Fruit fly (Drosophila melanogaster) whole organism, embryonic: ENCODE results near the gene CG8419.

Source experiments
- Blimp-1 ChIP-seq: fragments of 200-800 bp; sonication (Bioruptor generic); optimal IDR thresholded peaks from 3 replicates; lab custom pipeline; 2018; ENCODE audit warnings: missing biosample characterization, missing genetic modification characterization, mild to moderate bottlenecking, moderate library complexity, missing genetic modification reagents
- BtbVII ChIP-seq: fragments of 200-800 bp; sonication (Bioruptor generic); optimal IDR thresholded peaks from 3 replicates; lab custom pipeline; 2017; ENCODE audit warnings: missing biosample characterization, mild to moderate bottlenecking, missing genetic modification characterization
- CG12104 ChIP-seq: fragments of 200-800 bp; sonication (Bioruptor generic); optimal IDR thresholded peaks from 3 replicates; lab custom pipeline; 2016; ENCODE audit warnings: missing biosample characterization, missing genetic modification characterization
- CG1233 ChIP-seq: fragments of 200-800 bp; sonication (Bioruptor generic); optimal IDR thresholded peaks from 4 replicates; lab custom pipeline; 2018; ENCODE audit warnings: missing biosample characterization, mild to moderate bottlenecking, missing genetic modification characterization
- CG13287 ChIP-seq: fragments of 200-800 bp; sonication (Bioruptor generic); IDR thresholded peaks from 2 replicates; pipeline ENCODE4 v1.3.6; 2022; ENCODE audit warnings: missing biosample characterization, missing genetic modification characterization; ENCODE audit not compliant: partially characterized antibody
- CG13296 ChIP-seq: fragments of 200-800 bp; sonication (Bioruptor generic); optimal IDR thresholded peaks from 3 replicates; lab custom pipeline; 2018; ENCODE audit warnings: missing biosample characterization, mild to moderate bottlenecking, missing genetic modification characterization
- CG13894 ChIP-seq: fragments of 200-800 bp; sonication (Bioruptor generic); optimal IDR thresholded peaks from 3 replicates; lab custom pipeline; 2018; ENCODE audit warnings: missing biosample characterization, mild to moderate bottlenecking, missing genetic modification characterization, moderate library complexity
- CG14014 ChIP-seq: fragments of 200-800 bp; sonication (Bioruptor generic); IDR thresholded peaks from 2 replicates; pipeline ENCODE4 v1.3.6; 2022; ENCODE audit warnings: missing biosample characterization, missing genetic modification characterization
- CG14860 ChIP-seq: fragments of 200-800 bp; sonication (Bioruptor generic); IDR thresholded peaks from 3 replicates; pipeline ENCODE4 v1.3.6; 2022; ENCODE audit warnings: missing biosample characterization, missing genetic modification characterization; ENCODE audit not compliant: partially characterized antibody
- CG18476 ChIP-seq: fragments of 200-800 bp; sonication (Bioruptor generic); optimal IDR thresholded peaks from 2 replicates; lab custom pipeline; 2016; ENCODE audit warnings: missing biosample characterization, mild to moderate bottlenecking, missing genetic modification characterization
- CG32767 ChIP-seq: fragments of 200-800 bp; sonication (Bioruptor generic); IDR thresholded peaks from 2 replicates; pipeline ENCODE4 v1.3.6; 2022; ENCODE audit warnings: missing biosample characterization, missing genetic modification characterization
- CG33213 ChIP-seq: fragments of 200-800 bp; sonication (Bioruptor generic); optimal IDR thresholded peaks from 3 replicates; lab custom pipeline; 2016; ENCODE audit warnings: missing biosample characterization, missing genetic modification characterization
- CG42726 ChIP-seq: fragments of 200-800 bp; sonication (Bioruptor generic); IDR thresholded peaks from 2 replicates; pipeline ENCODE4 v1.3.6; 2022; ENCODE audit warnings: missing biosample characterization, missing genetic modification characterization; ENCODE audit not compliant: partially characterized antibody
- CG4617 ChIP-seq: fragments of 200-800 bp; sonication (Bioruptor generic); optimal IDR thresholded peaks from 3 replicates; lab custom pipeline; 2016; ENCODE audit warnings: missing biosample characterization, missing genetic modification characterization, borderline replicate concordance
- CG5245 ChIP-seq: fragments of 200-800 bp; sonication (Bioruptor generic); optimal IDR thresholded peaks from 3 replicates; lab custom pipeline; 2016; ENCODE audit warnings: missing biosample characterization, missing genetic modification characterization
- CG6272 ChIP-seq: fragments of 200-800 bp; sonication (Bioruptor generic); IDR thresholded peaks from 2 replicates; pipeline ENCODE4 v1.3.6; 2022; ENCODE audit warnings: missing biosample characterization, missing genetic modification characterization
- CG7372 ChIP-seq: fragments of 200-800 bp; sonication (Bioruptor generic); IDR thresholded peaks from 2 replicates; pipeline ENCODE4 v1.3.6; 2022; ENCODE audit warnings: missing biosample characterization, missing genetic modification characterization
- CG8359 ChIP-seq: fragments of 200-800 bp; sonication (Bioruptor generic); optimal IDR thresholded peaks from 2 replicates; lab custom pipeline; 2017; ENCODE audit warnings: missing biosample characterization, mild to moderate bottlenecking, missing genetic modification characterization, borderline replicate concordance
- CG9932 ChIP-seq: fragments of 200-800 bp; sonication (Bioruptor generic); IDR thresholded peaks from 2 replicates; pipeline ENCODE4 v1.3.6; 2022; ENCODE audit warnings: missing biosample characterization, missing genetic modification characterization
- CHES-1-like ChIP-seq: fragments of 200-800 bp; sonication (Bioruptor generic); optimal IDR thresholded peaks from 2 replicates; lab custom pipeline; 2016; ENCODE audit warnings: missing biosample characterization, missing genetic modification characterization
- Dref ChIP-seq: fragments of 200-800 bp; sonication (Bioruptor generic); IDR thresholded peaks from 2 replicates; pipeline ENCODE4 v1.3.6; 2022; ENCODE audit warnings: missing biosample characterization, missing genetic modification characterization
- Ravus ChIP-seq: fragments of 200-800 bp; sonication (Bioruptor generic); IDR thresholded peaks from 2 replicates; pipeline ENCODE4 v1.3.6; 2022; ENCODE audit warnings: missing biosample characterization, missing genetic modification characterization
- Rfx ChIP-seq: fragments of 200-800 bp; sonication (Bioruptor generic); IDR thresholded peaks from 2 replicates; pipeline ENCODE4 v1.3.6; 2022; ENCODE audit warnings: missing biosample characterization, missing genetic modification characterization
- Stat92E ChIP-seq, 3 experiments: fragments of >200 bp in 2 of 3; fragments of 200-800 bp in 1 of 3; sonication (Bioruptor generic) in 1 of 3; optimal IDR thresholded peaks; 2 replicates each; lab custom pipeline; 2017 to 2019; ENCODE audit warnings: missing biosample characterization in 3 of 3, missing genetic modification characterization in 3 of 3, mild to moderate bottlenecking in 1 of 3, moderate library complexity in 1 of 3
- Taf1 ChIP-seq: fragments of 200-800 bp; sonication (Bioruptor generic); IDR thresholded peaks from 2 replicates; pipeline ENCODE4 v1.3.6; 2022; ENCODE audit warnings: missing biosample characterization, missing genetic modification characterization
- bsh ChIP-seq, 2 experiments: fragments of 200-800 bp; sonication (Bioruptor generic); optimal IDR thresholded peaks; 2 replicates each; lab custom pipeline; 2017 to 2018; ENCODE audit warnings: mild to moderate bottlenecking in 2 of 2, missing biosample characterization in 2 of 2, missing genetic modification characterization in 2 of 2, moderate library complexity in 1 of 2
- disco-r ChIP-seq: fragments of 200-800 bp; sonication (Bioruptor generic); optimal IDR thresholded peaks from 2 replicates; lab custom pipeline; 2016; ENCODE audit warnings: missing biosample characterization, missing genetic modification characterization
- exex ChIP-seq: fragments of 200-800 bp; sonication (Bioruptor generic); optimal IDR thresholded peaks from 4 replicates; lab custom pipeline; 2018; ENCODE audit warnings: missing biosample characterization, mild to moderate bottlenecking, missing genetic modification characterization, moderate library complexity
- gce ChIP-seq: fragments of 200-800 bp; sonication (Bioruptor generic); IDR thresholded peaks from 3 replicates; pipeline ENCODE4 v1.3.6; 2022; ENCODE audit warnings: missing biosample characterization, missing genetic modification characterization
- grn ChIP-seq: fragments of 200-800 bp; sonication (Bioruptor generic); optimal IDR thresholded peaks from 3 replicates; lab custom pipeline; 2017; ENCODE audit warnings: missing biosample characterization, missing genetic modification characterization
- kni ChIP-seq: fragments of 200-800 bp; sonication (Bioruptor generic); optimal IDR thresholded peaks from 3 replicates; lab custom pipeline; 2017; ENCODE audit warnings: mild to moderate bottlenecking, missing biosample characterization, missing genetic modification reagents, missing genetic modification characterization
- lmd ChIP-seq: fragments of 200-800 bp; sonication (Bioruptor generic); IDR thresholded peaks from 2 replicates; pipeline ENCODE4 v1.3.6; 2022; ENCODE audit warnings: missing biosample characterization, missing genetic modification characterization
- nom ChIP-seq: fragments of 200-800 bp; sonication (Bioruptor generic); optimal IDR thresholded peaks from 2 replicates; lab custom pipeline; 2017; ENCODE audit warnings: missing biosample characterization, missing genetic modification characterization, mild to moderate bottlenecking, moderate library complexity, missing genetic modification reagents
- psq ChIP-seq: fragments of 200-800 bp; sonication (Bioruptor generic); optimal IDR thresholded peaks from 2 replicates; lab custom pipeline; 2017; ENCODE audit warnings: missing biosample characterization, missing genetic modification characterization
- ranshi ChIP-seq: fragments of 200-800 bp; sonication (Bioruptor generic); IDR thresholded peaks from 2 replicates; pipeline ENCODE4 v1.3.6; 2022; ENCODE audit warnings: missing biosample characterization, missing genetic modification characterization
- rib ChIP-seq: fragments of 200-800 bp; sonication (Bioruptor generic); IDR thresholded peaks from 2 replicates; pipeline ENCODE4 v1.3.6; 2022; ENCODE audit warnings: missing biosample characterization, missing genetic modification characterization
- row ChIP-seq: fragments of 200-800 bp; sonication (Bioruptor generic); IDR thresholded peaks from 3 replicates; pipeline ENCODE4 v1.3.6; 2022; ENCODE audit warnings: missing biosample characterization, missing genetic modification characterization
- sens ChIP-seq: fragments of 200-800 bp; sonication (Bioruptor generic); peaks from one replicate; lab custom pipeline; 2016; ENCODE audit warnings: missing biosample characterization, missing genetic modification characterization
- tin ChIP-seq: fragments of 200-800 bp; sonication (Bioruptor generic); optimal IDR thresholded peaks from 3 replicates; lab custom pipeline; 2016; ENCODE audit warnings: missing biosample characterization, missing genetic modification characterization
- twi ChIP-seq: fragments of 200-800 bp; optimal IDR thresholded peaks from 2 replicates; lab custom pipeline; 2019; ENCODE audit warnings: missing biosample characterization, mild to moderate bottlenecking, missing genetic modification characterization, moderate library complexity

CG8419 gene

dm6 chr2L:8213987-8214386 lies 8.0 kb downstream of the CG8419 start, which contains the start of gene CG8353 (continued):
- TF ChIP-seq Blimp-1 = no peak
- no peak for TF ChIP-seq kni
- TF ChIP-seq Rfx (GFP tag; lab: Robert Waterston, UW) = no peak; the same call in 1 of the 2 replicates
- 0 out of 2 replicates have a peak, but pooled peaks have one; percentile 20 for TF ChIP-seq CG13287 (GFP tag; lab: Robert Waterston, UW)
- TF ChIP-seq row (GFP tag; lab: Robert Waterston, UW) = 0 out of 3 replicates have a peak, but pooled peaks have one; percentile 6
- TF ChIP-seq lmd (GFP tag; lab: Robert Waterston, UW) = no peak
- TF ChIP-seq ranshi (GFP tag; lab: Robert Waterston, UW) = no peak
- TF ChIP-seq CG32767 (GFP tag; lab: Robert Waterston, UW) = no peak
- TF ChIP-seq rib (GFP tag; lab: Robert Waterston, UW) = no peak
- TF ChIP-seq grn = peak; percentile 97
- TF ChIP-seq CG12104 (GFP tag; lab: Kevin White, UChicago) = no peak
- no peak for TF ChIP-seq BtbVII (GFP tag; lab: Kevin White, UChicago)
- peak; percentile 52 for TF ChIP-seq exex (tag; lab: Kevin White, UChicago)
- TF ChIP-seq CG33213 (GFP tag; lab: Kevin White, UChicago) = no peak
- no peak for TF ChIP-seq CG18476 (GFP tag; lab: Kevin White, UChicago)
- no peak for TF ChIP-seq CHES-1-like (GFP tag; lab: Kevin White, UChicago)
- no peak for TF ChIP-seq psq
- TF ChIP-seq twi = no peak

- peak; percentile 99 for TF ChIP-seq CG8359
- peak; percentile 8 for TF ChIP-seq sens (GFP tag; lab: Kevin White, UChicago)
- TF ChIP-seq CG13296 (GFP tag; lab: Kevin White, UChicago) = no peak
Observed at dm6 chr2L:8215259-8215929, 9.4 kb downstream of the CG8419 start, which contains the start of gene CG8349. CG8349 (plus strand) TSS chr2L:8215915.

dm6 chr2L:8217917-8218316 lies 11.9 kb downstream of the CG8419 start, which contains the start of gene CG8292:
CG8292 (minus strand) TSS chr2L:8218017.
- no peak for TF ChIP-seq CG9932 (GFP tag; lab: Robert Waterston, UW)
- TF ChIP-seq CG5245 = no peak
- TF ChIP-seq disco-r (GFP tag; lab: Kevin White, UChicago) = no peak
- no peak for TF ChIP-seq CG4617 (GFP tag; lab: Kevin White, UChicago)
- TF ChIP-seq nom (GFP tag; lab: Kevin White, UChicago) = no peak
- no peak for TF ChIP-seq bsh (GFP tag; optimal IDR thresholded peaks at IDR 0.05; lab: Kevin White, UChicago)
- no peak for TF ChIP-seq Dref
- no peak for TF ChIP-seq CG14014 (GFP tag; lab: Robert Waterston, UW)
- TF ChIP-seq Ravus = no peak
- no peak for TF ChIP-seq gce (GFP tag; lab: Robert Waterston, UW)
- TF ChIP-seq CG42726 = no peak
- no peak for TF ChIP-seq CG1233
- TF ChIP-seq CG6272 (GFP tag; lab: Robert Waterston, UW) = no peak
- TF ChIP-seq Stat92E (GFP tag; optimal IDR thresholded peaks at IDR 0.05; lab: Kevin White, UChicago) = no peak
- TF ChIP-seq CG7372 (GFP tag; lab: Robert Waterston, UW) = no peak
- TF ChIP-seq tin = no peak
- TF ChIP-seq CG14860 (GFP tag; lab: Robert Waterston, UW) = no peak
- no peak for TF ChIP-seq CG13894 (tag; lab: Kevin White, UChicago)
- no peak for TF ChIP-seq Taf1 (GFP tag; lab: Robert Waterston, UW)
- TF ChIP-seq, all 482 proteins: peak for 0
